Worm (Caenorhabditis elegans): Measurements from ENCODE around the gene vps-37.

DNA sequence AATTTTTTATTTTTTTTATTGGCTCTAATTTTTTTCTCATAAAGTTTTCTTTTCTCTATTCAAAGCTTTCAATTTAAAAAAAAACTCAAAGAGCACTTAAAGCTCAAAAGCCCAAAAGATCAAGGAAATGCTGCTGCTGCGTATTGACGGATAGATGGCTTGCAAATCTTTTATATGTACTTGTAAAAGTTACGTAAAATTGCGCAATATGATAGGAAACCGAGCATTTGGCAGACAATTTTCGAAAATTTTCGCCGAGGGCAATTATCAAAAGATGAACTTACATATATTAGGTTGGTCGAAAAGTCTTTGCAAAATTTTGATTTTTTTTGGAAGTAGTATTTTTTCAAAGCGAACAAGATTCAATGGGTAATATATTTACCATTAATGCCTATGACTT is 44.0 kb upstream of the vps-37 start:
- TF ChIP-seq hmbx-1 (tag; optimal IDR thresholded peaks at IDR 0.05) (no peak), sea-1 (GFP tag; conservative IDR thresholded peaks at IDR 0.05) (no peak), ama-1 (optimal IDR thresholded peaks at IDR 0.05) (no peak), aly-1 (tag; optimal IDR thresholded peaks at IDR 0.05) (no peak), flt-1 (GFP tag; IDR thresholded peaks at IDR 0.05) (no peak), scrt-1 (GFP tag; IDR thresholded peaks at IDR 0.05) (no peak), tbx-37 (GFP tag; conservative IDR thresholded peaks at IDR 0.05) (no peak), pes-1 (GFP tag; IDR thresholded peaks at IDR 0.05) (no peak), tbx-11 (GFP tag; IDR thresholded peaks at IDR 0.05) (no peak), ceh-36 (tag; optimal IDR thresholded peaks at IDR 0.05) (no peak), tra-4 (tag; optimal IDR thresholded peaks at IDR 0.05) (no peak), F13C5.2 (tag; optimal IDR thresholded peaks at IDR 0.05) (no peak), ets-7 (tag; optimal IDR thresholded peaks at IDR 0.05) (no peak)
